Worm (Caenorhabditis elegans) whole organism, L3 larva: ENCODE data around the gene Y73C8B.1.
A peak's percentile ranks its signal among the peaks of the same experiment; 100 is the strongest.

Experiments
- R02D3.7 ChIP-seq: fragments of 150-350 bp; optimal IDR thresholded peaks from 2 replicates; lab custom pipeline; 2014; ENCODE audit warnings: missing biosample characterization, missing genetic modification characterization
- ZK546.5 ChIP-seq: sonication (generic microtip); optimal IDR thresholded peaks from 2 replicates; lab custom pipeline; 2017; ENCODE audit warnings: missing biosample characterization, missing genetic modification characterization
- ama-1 ChIP-seq: fragments of 150-350 bp; optimal IDR thresholded peaks from 2 replicates; lab custom pipeline; 2018
- ceh-16 ChIP-seq: sonication (generic microtip); optimal IDR thresholded peaks from 2 replicates; lab custom pipeline; 2017; ENCODE audit warnings: missing biosample characterization, missing genetic modification characterization
- ceh-28 ChIP-seq: fragments of 150-350 bp; optimal IDR thresholded peaks from 2 replicates; lab custom pipeline; 2014; ENCODE audit warnings: missing biosample characterization, missing genetic modification reagents, missing genetic modification characterization
- ceh-9 ChIP-seq: sonication (generic microtip); optimal IDR thresholded peaks from 2 replicates; lab custom pipeline; 2018; ENCODE audit warnings: missing biosample characterization, missing genetic modification characterization
- egl-27 ChIP-seq: sonication (generic microtip); optimal IDR thresholded peaks from 4 replicates; lab custom pipeline; 2017; ENCODE audit warnings: missing biosample characterization, missing genetic modification reagents, missing genetic modification characterization
- egl-5 ChIP-seq: fragments of 150-350 bp; optimal IDR thresholded peaks from 2 replicates; lab custom pipeline; 2017; ENCODE audit warnings: missing biosample characterization, missing genetic modification reagents, missing genetic modification characterization, inconsistent platforms
- elt-1 ChIP-seq: fragments of 150-350 bp; optimal IDR thresholded peaks from 2 replicates; lab custom pipeline; 2014; ENCODE audit warnings: missing biosample characterization, missing genetic modification characterization
- elt-2 ChIP-seq: sonication (generic microtip); optimal IDR thresholded peaks from 2 replicates; lab custom pipeline; 2016; ENCODE audit warnings: missing genetic modification reagents, mild to moderate bottlenecking, missing genetic modification characterization, missing compliant biosample characterization
- elt-3 ChIP-seq, 3 experiments: fragments of 150-350 bp in 1 of 3; sonication (generic microtip) in 2 of 3; optimal IDR thresholded peaks; 2 replicates in 2 of 3; 4 replicates in 1 of 3; lab custom pipeline; 2014 to 2017; ENCODE audit warnings: missing biosample characterization in 3 of 3, missing genetic modification characterization in 3 of 3
- eor-1 ChIP-seq, 2 experiments: fragments of 150-350 bp; optimal IDR thresholded peaks; 2 replicates each; lab custom pipeline; 2014 to 2018; ENCODE audit warnings: missing biosample characterization in 2 of 2, missing genetic modification characterization in 2 of 2
- fkh-10 ChIP-seq: sonication (generic microtip); optimal IDR thresholded peaks from 2 replicates; lab custom pipeline; 2017; ENCODE audit warnings: missing biosample characterization, missing genetic modification reagents, missing genetic modification characterization
- fkh-2 ChIP-seq: fragments of 150-350 bp; optimal IDR thresholded peaks from 2 replicates; lab custom pipeline; 2014; ENCODE audit warnings: missing biosample characterization, missing genetic modification reagents, missing genetic modification characterization
- hmg-11 ChIP-seq: sonication (generic microtip); optimal IDR thresholded peaks from 2 replicates; lab custom pipeline; 2016; ENCODE audit warnings: missing genetic modification characterization, missing compliant biosample characterization
- jun-1 ChIP-seq: fragments of 150-350 bp; optimal IDR thresholded peaks from 2 replicates; lab custom pipeline; 2014; ENCODE audit warnings: missing biosample characterization, missing genetic modification reagents, missing genetic modification characterization
- lin-15B ChIP-seq: fragments of 150-350 bp; optimal IDR thresholded peaks from 2 replicates; lab custom pipeline; 2014; ENCODE audit warnings: missing biosample characterization, missing genetic modification characterization
- mdl-1 ChIP-seq: fragments of 150-350 bp; optimal IDR thresholded peaks from 2 replicates; lab custom pipeline; 2014; ENCODE audit warnings: missing biosample characterization, missing genetic modification characterization
- nfya-1 ChIP-seq: sonication (generic microtip); optimal IDR thresholded peaks from 2 replicates; lab custom pipeline; 2017; ENCODE audit warnings: missing genetic modification characterization, mild to moderate bottlenecking, missing compliant biosample characterization, antibody characterized with exemption, moderate library complexity; ENCODE audit not compliant: insufficient read depth
- nhr-11 ChIP-seq: fragments of 150-350 bp; optimal IDR thresholded peaks from 2 replicates; lab custom pipeline; 2014; ENCODE audit warnings: missing biosample characterization, missing genetic modification characterization
- nhr-12 ChIP-seq: fragments of 150-350 bp; optimal IDR thresholded peaks from 2 replicates; lab custom pipeline; 2014; ENCODE audit warnings: missing biosample characterization, missing genetic modification characterization
- nhr-23 ChIP-seq: fragments of 150-350 bp; optimal IDR thresholded peaks from 2 replicates; lab custom pipeline; 2014; ENCODE audit warnings: missing biosample characterization, missing genetic modification reagents, missing genetic modification characterization
- nhr-25 ChIP-seq: sonication (generic microtip); optimal IDR thresholded peaks from 2 replicates; lab custom pipeline; 2017; ENCODE audit warnings: missing biosample characterization, missing genetic modification characterization
- nhr-28 ChIP-seq: fragments of 150-350 bp; optimal IDR thresholded peaks from 2 replicates; lab custom pipeline; 2014; ENCODE audit warnings: missing biosample characterization, missing genetic modification characterization
- nhr-43 ChIP-seq: sonication (generic microtip); optimal IDR thresholded peaks from 2 replicates; lab custom pipeline; 2016; ENCODE audit warnings: mild to moderate bottlenecking, missing genetic modification characterization, missing compliant biosample characterization; ENCODE audit not compliant: poor library complexity, severe bottlenecking
- nhr-67 ChIP-seq: fragments of 150-350 bp; optimal IDR thresholded peaks from 2 replicates; lab custom pipeline; 2014; ENCODE audit warnings: missing biosample characterization, missing genetic modification characterization
- nhr-76 ChIP-seq: fragments of 150-350 bp; sonication (generic microtip); optimal IDR thresholded peaks from 5 replicates; lab custom pipeline; 2014; ENCODE audit warnings: missing biosample characterization, missing genetic modification characterization
- nhr-77 ChIP-seq: fragments of 150-350 bp; optimal IDR thresholded peaks from 2 replicates; lab custom pipeline; 2014; ENCODE audit warnings: missing biosample characterization, missing genetic modification characterization
- pha-4 ChIP-seq: fragments of 150-350 bp; optimal IDR thresholded peaks from 2 replicates; lab custom pipeline; 2014; ENCODE audit warnings: missing biosample characterization, missing genetic modification reagents, missing genetic modification characterization
- pqm-1 ChIP-seq: fragments of 150-350 bp; optimal IDR thresholded peaks from 2 replicates; lab custom pipeline; 2017; ENCODE audit warnings: missing biosample characterization, missing genetic modification characterization, inconsistent platforms
- skn-1 ChIP-seq: fragments of 150-350 bp; optimal IDR thresholded peaks from 2 replicates; lab custom pipeline; 2014; ENCODE audit warnings: missing biosample characterization, missing genetic modification characterization
- snpc-4 ChIP-seq: fragments of 150-350 bp; optimal IDR thresholded peaks from 2 replicates; lab custom pipeline; 2014; ENCODE audit warnings: missing biosample characterization, missing genetic modification characterization
- tbx-2 ChIP-seq: sonication (generic microtip); optimal IDR thresholded peaks from 2 replicates; lab custom pipeline; 2016; ENCODE audit warnings: mild to moderate bottlenecking, missing genetic modification characterization, missing compliant biosample characterization
- unc-39 ChIP-seq: sonication (generic microtip); optimal IDR thresholded peaks from 4 replicates; lab custom pipeline; 2017; ENCODE audit warnings: missing biosample characterization, missing genetic modification characterization
- unc-62 ChIP-seq: fragments of 150-350 bp; sonication (generic microtip); optimal IDR thresholded peaks from 4 replicates; lab custom pipeline; 2014; ENCODE audit warnings: missing biosample characterization, missing genetic modification reagents, missing genetic modification characterization
- zag-1 ChIP-seq: fragments of 150-350 bp; optimal IDR thresholded peaks from 2 replicates; lab custom pipeline; 2014; ENCODE audit warnings: missing biosample characterization, missing genetic modification characterization
- ztf-11 ChIP-seq: fragments of 150-350 bp; optimal IDR thresholded peaks from 2 replicates; lab custom pipeline; 2014; ENCODE audit warnings: missing biosample characterization, missing genetic modification characterization
- ztf-4 ChIP-seq: fragments of 150-350 bp; optimal IDR thresholded peaks from 2 replicates; lab custom pipeline; 2014; ENCODE audit warnings: missing biosample characterization, missing genetic modification characterization

Gene Y73C8B.1

ce11 chrV:3193091-3193608 lies 3.5 kb downstream of the Y73C8B.1 start, which contains the start of the genes Y73C8B.3 and Y73C8B.9:
Gene Y73C8B.3, minus strand, starts transcription at chrV:3193237.
Gene Y73C8B.9, plus strand, starts transcription at chrV:3193558.
- TF ChIP-seq skn-1 (tag; lab: Kevin White, UChicago) (no peak), elt-3 (tag; optimal IDR thresholded peaks at IDR 0.05; lab: Kevin White, UChicago) (no peak), nhr-25 (tag; lab: Kevin White, UChicago) (no peak), nhr-67 (tag; lab: Kevin White, UChicago) (no peak), ceh-16 (tag; lab: Kevin White, UChicago) (no peak), nhr-11 (tag; lab: Kevin White, UChicago) (no peak), ztf-11 (no peak), elt-2 (tag; lab: Kevin White, UChicago) (peak; percentile 88), nhr-23 (tag; lab: Kevin White, UChicago) (peak; percentile 58), tbx-2 (no peak), jun-1 (no peak), nfya-1 (peak; percentile 8), elt-1 (no peak), pha-4 (no peak), nhr-28 (no peak), mdl-1 (tag; lab: Kevin White, UChicago) (no peak), unc-62 (GFP tag; lab: Kevin White, UChicago) (no peak), hmg-11 (tag; lab: Kevin White, UChicago) (peak; percentile 28), ceh-28 (peak; percentile 12), pqm-1 (tag; lab: Kevin White, UChicago) (peak; percentile 93), egl-5 (no peak), fkh-10 (no peak), unc-39 (tag; lab: Kevin White, UChicago) (no peak)

ce11 chrV:3188043-3188442 lies 8.6 kb downstream of the Y73C8B.1 start, which contains the start of gene lag-2:
Gene lag-2, plus strand, starts transcription at chrV:3188343.
- no peak for TF ChIP-seq hmg-11 (tag; lab: Kevin White, UChicago)
- TF ChIP-seq R02D3.7 (tag; lab: Kevin White, UChicago), result no peak
- TF ChIP-seq eor-1 (tag; optimal IDR thresholded peaks at IDR 0.05; lab: Kevin White, UChicago), result no peak
- TF ChIP-seq elt-1, result no peak
- TF ChIP-seq unc-62 (GFP tag; lab: Kevin White, UChicago), result no peak
- TF ChIP-seq egl-27, result no peak
- TF ChIP-seq ceh-16 (tag; lab: Kevin White, UChicago), result no peak
- no peak for TF ChIP-seq elt-2 (tag; lab: Kevin White, UChicago)

DNA sequence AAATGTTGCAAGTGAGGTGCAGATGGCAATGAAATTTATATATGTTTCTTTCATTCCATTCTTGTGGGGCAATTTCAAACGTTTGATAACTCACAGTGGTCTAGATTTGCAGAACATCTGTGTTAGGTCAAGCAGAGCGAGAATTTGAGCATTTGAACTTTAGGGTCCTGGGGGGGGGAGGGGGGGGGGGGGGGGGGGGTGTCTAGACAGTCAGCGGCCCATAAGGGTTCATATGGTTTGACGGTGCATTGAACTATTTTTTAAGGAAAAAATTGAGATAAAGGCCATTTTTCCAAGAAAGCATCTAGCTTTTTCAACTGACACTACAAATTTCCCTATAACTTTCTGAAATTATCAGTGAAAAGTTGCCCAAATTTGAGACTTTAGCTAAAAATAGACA lies 10.8 kb downstream of the Y73C8B.1 start:
- TF ChIP-seq fkh-2 (tag; lab: Kevin White, UChicago) (no peak), nfya-1 (no peak), ama-1 (lab: Kevin White, UChicago) (no peak), zag-1 (tag; lab: Kevin White, UChicago) (no peak), nhr-11 (tag; lab: Kevin White, UChicago) (no peak)

DNA sequence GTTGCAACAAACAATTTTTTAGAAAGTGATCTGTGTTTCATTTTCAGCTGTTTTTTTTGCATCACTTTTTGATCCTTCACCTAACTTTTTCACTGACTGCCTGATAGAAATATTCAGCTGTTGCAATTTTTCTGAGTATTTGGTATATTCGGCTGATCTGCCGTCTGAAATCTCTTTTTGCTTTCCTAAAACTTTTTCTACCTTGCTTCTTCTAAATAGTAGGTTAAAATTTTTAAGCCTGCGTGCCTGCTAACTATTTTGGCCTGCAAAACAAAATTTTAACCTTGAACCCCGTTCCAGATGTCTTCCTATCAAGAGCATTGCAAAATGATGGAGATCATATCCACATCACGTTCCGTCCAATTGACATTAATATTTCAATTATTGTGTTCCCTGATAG lies 20.5 kb downstream of the Y73C8B.1 start, which contains the start of gene srab-8:
srab-8 (plus strand) TSS at position 301 of the 400 bp plus-strand sequence.
- TF ChIP-seq nhr-11 (tag; lab: Kevin White, UChicago) (no peak), elt-2 (tag; lab: Kevin White, UChicago) (no peak), skn-1 (tag; lab: Kevin White, UChicago) (no peak), snpc-4 (tag; lab: Kevin White, UChicago) (no peak), elt-3 (tag; optimal IDR thresholded peaks at IDR 0.05; lab: Kevin White, UChicago) (no peak)

DNA sequence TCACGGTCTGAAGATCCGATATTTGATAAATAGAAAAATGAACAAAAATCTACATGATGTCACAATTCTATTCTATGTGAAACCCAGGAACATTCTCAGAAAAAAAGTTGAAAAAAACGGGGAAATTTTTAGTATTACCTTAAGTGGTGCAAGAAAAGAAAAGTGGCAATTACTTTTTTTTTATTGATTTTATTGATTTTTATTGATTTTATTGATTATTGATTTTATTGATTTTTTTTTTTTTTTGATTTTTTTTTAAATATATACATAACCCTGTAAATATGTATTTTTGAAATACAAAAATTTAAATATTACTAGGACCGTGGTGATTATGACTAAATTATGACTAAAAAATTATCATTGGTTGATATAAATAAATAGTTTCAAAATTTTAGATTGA lies 25.1 kb downstream of the Y73C8B.1 start:
- TF ChIP-seq nhr-12 (tag; lab: Kevin White, UChicago) (no peak), R02D3.7 (tag; lab: Kevin White, UChicago) (no peak), ztf-4 (no peak), hmg-11 (tag; lab: Kevin White, UChicago) (no peak), nhr-76 (no peak), ceh-28 (peak; percentile 89)

- no peak for TF ChIP-seq R02D3.7 (tag; lab: Kevin White, UChicago)
- TF ChIP-seq nhr-43, result no peak
- TF ChIP-seq eor-1 (tag; optimal IDR thresholded peaks at IDR 0.05; lab: Kevin White, UChicago), result no peak
- no peak for TF ChIP-seq ztf-11
- TF ChIP-seq ceh-9, result no peak
- TF ChIP-seq nhr-77 (tag; lab: Kevin White, UChicago), result no peak
- no peak for TF ChIP-seq ZK546.5 (tag; lab: Kevin White, UChicago)
- no peak for TF ChIP-seq nhr-28
- no peak for TF ChIP-seq elt-2 (tag; lab: Kevin White, UChicago)
- no peak for TF ChIP-seq ama-1 (lab: Kevin White, UChicago)
- no peak for TF ChIP-seq pha-4
- no peak for TF ChIP-seq nhr-25 (tag; lab: Kevin White, UChicago)
- no peak for TF ChIP-seq nhr-23 (tag; lab: Kevin White, UChicago)
- TF ChIP-seq ceh-28, result no peak
- TF ChIP-seq egl-27, result no peak
- TF ChIP-seq lin-15B (tag; lab: Kevin White, UChicago), result no peak
- TF ChIP-seq ceh-16 (tag; lab: Kevin White, UChicago), result no peak
- no peak for TF ChIP-seq tbx-2
- no peak for TF ChIP-seq nhr-67 (tag; lab: Kevin White, UChicago)
- TF ChIP-seq mdl-1 (tag; lab: Kevin White, UChicago), result no peak
Observed at ce11 chrV:3169838-3170237, 26.8 kb downstream of the Y73C8B.1 start, which contains the start of gene srbc-6. Gene srbc-6, plus strand, starts transcription at chrV:3170138.
